Worm (Caenorhabditis elegans): ENCODE data around the gene K12H6.5.

ce11 chrII:2824169-2824568 is 1.8 kb downstream of the K12H6.5 start, which contains the start of the genes K12H6.4 and K12H6.9:
- TF ChIP-seq F13C5.2 (tag; optimal IDR thresholded peaks at IDR 0.05) (no peak), ama-1 (optimal IDR thresholded peaks at IDR 0.05) (no peak)
